Fruit fly (Drosophila melanogaster): ENCODE results near the gene GNBP2.

The GNBP2 gene

DNA sequence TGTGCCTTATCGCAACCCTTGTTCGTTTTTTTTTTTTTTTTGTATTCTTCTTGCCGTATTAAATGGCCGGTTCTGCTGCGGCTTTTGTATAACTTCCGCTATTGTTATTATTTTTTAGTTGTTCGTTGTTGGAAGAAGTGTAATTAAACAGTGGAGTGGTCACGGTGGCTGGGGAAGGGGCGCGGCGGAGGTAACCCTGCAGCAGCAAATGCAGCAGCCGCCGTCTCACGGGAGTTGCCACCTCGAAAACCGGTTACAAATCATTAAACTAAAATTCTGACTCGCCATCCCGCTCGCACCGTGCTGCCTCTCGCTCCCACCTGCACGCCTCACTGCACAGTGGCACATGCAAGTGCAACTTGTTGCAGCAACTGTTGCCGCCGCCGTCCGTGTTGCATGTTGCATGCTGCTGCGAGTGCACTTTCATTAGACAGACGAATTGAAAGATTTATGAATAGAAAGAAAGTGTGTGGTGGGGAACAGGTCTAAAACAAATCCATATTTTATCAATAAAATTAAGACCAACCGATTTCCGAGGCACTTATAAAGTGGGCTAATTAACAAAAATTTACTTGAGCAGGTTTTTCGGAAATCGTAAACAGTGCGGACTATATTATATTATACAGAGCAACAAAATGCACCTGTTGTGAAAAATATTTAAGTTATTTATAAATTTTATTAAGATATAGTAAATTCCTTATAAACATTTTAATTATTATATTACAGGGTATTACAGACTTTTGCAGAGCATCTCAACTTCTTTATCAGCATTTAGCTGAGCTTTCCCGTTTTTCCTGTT is 47.4 kb downstream of the GNBP2 start:
- TF ChIP-seq kay (GFP tag; ENCODE audit: borderline replicate concordance) (peak; percentile 11), ovo (GFP tag; optimal IDR thresholded peaks at IDR 0.05) (no peak)

DNA sequence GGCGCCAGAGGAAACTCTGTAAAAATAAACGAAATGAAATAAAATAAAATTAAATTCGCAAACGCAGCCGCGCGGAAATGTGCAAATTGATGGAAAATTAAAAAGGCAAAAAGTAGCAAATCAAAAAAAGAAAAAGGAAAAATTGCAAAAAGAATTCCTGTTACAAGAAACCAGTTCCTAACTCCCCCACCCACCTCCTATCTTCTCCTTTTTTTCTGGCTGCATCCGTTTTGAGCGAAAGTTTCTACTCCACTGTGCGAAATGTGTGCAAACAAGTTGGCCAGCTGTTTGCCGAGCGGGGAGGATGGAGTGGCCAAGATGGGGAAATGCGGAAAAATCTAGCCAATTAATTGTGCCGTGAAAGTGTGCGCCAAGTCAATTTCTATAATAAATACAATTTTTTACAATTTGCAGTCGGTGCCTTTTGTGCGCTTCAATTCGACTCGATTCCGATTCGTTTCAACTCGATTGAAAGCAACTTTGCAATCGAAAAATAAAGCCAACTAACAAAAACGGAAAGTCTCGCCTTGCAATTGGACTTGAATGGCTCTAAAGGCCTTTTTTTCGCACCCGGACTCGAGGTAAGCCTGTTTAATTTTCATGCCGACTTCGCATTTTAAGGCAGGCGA is 48.6 kb downstream of the GNBP2 start:
- no peak for TF ChIP-seq CG33017 (tag; optimal IDR thresholded peaks at IDR 0.05)
- peak; percentile 21 for TF ChIP-seq tj (GFP tag; optimal IDR thresholded peaks at IDR 0.05)

DNA sequence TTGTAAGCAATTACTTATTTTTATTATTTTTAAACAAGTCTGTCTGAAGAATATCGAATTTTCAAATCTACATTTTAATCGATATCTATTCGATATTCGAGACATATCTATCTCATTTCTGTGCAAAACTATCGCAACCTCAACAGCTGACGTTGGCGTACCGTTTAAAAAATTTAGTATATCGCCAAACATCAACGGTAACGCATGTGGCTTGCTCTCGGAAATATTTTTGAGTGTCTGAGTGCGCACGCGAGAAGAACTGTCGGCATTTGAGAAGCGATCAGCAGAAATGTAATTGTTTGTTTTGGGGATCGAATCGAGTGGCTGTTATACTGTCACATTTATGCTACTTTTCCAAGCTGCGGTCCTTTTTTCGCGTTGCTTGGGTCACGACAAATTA is 49.4 kb downstream of the GNBP2 start, which contains the start of gene MYPT-75D:
Gene MYPT-75D, plus strand, starts transcription at position 174 of the 400 bp plus-strand sequence.
- TF ChIP-seq ovo (GFP tag; optimal IDR thresholded peaks at IDR 0.05) (peak; percentile 75), cic (GFP tag; optimal IDR thresholded peaks at IDR 0.05) (peak; percentile 27), CG11617 (GFP tag; optimal IDR thresholded peaks at IDR 0.05) (peak; percentile 9), cnc (optimal IDR thresholded peaks at IDR 0.05) (no peak), Crg-1 (GFP tag; optimal IDR thresholded peaks at IDR 0.05) (peak; percentile 26), pad (GFP tag; optimal IDR thresholded peaks at IDR 0.05) (peak; percentile 40), Clk (GFP tag; optimal IDR thresholded peaks at IDR 0.05) (no peak), tj (GFP tag; optimal IDR thresholded peaks at IDR 0.05) (peak; percentile 67), CG12768 (GFP tag; optimal IDR thresholded peaks at IDR 0.05) (no peak), Mnt (GFP tag; optimal IDR thresholded peaks at IDR 0.05) (peak; percentile 71), kay (GFP tag; ENCODE audit: borderline replicate concordance) (peak; percentile 61), CG14711 (tag; optimal IDR thresholded peaks at IDR 0.05) (no peak), CG33017 (tag; optimal IDR thresholded peaks at IDR 0.05) (no peak), bab1 (GFP tag; optimal IDR thresholded peaks at IDR 0.05) (peak; percentile 83), toe (GFP tag; optimal IDR thresholded peaks at IDR 0.05) (no peak), CG7045 (GFP tag; optimal IDR thresholded peaks at IDR 0.05) (no peak), CG7101 (tag; optimal IDR thresholded peaks at IDR 0.05) (peak; percentile 29), CG5204 (GFP tag; optimal IDR thresholded peaks at IDR 0.05) (no peak), CG1620 (GFP tag; optimal IDR thresholded peaks at IDR 0.05) (peak; percentile 35), Hr96 (GFP tag; optimal IDR thresholded peaks at IDR 0.05) (peak; percentile 7)

Data from whole organism, adult.